Fruit fly (Drosophila melanogaster) whole organism: ENCODE results near the gene heca.

ENCODE experiments used
- CG8478 ChIP-seq: fragments of >200 bp; optimal IDR thresholded peaks from 2 replicates; lab custom pipeline; 2018; ENCODE audit warnings: inconsistent platforms
- Dll ChIP-seq: fragments of >200 bp; optimal IDR thresholded peaks from 2 replicates; lab custom pipeline; 2017
- pan ChIP-seq: fragments of >200 bp; optimal IDR thresholded peaks from 2 replicates; lab custom pipeline; 2017
- psq ChIP-seq: fragments of >200 bp; optimal IDR thresholded peaks from 2 replicates; lab custom pipeline; 2017
- usp ChIP-seq: fragments of >200 bp; optimal IDR thresholded peaks from 2 replicates; lab custom pipeline; 2017; ENCODE audit warnings: missing biosample characterization, missing genetic modification characterization, mixed read lengths

dm6 chr3R:30240245-30240644, 37.5 kb upstream of the heca start:
- TF ChIP-seq pan (lab: Kevin White, UChicago) = no peak
- TF ChIP-seq psq (lab: Kevin White, UChicago) = no peak
- no peak for TF ChIP-seq CG8478 (lab: Kevin White, UChicago)
- no peak for TF ChIP-seq usp
- no peak for TF ChIP-seq Dll
